Worm (Caenorhabditis elegans) whole organism, early embryonic: ENCODE data around the gene fbxc-36.

Experiments used
- ama-1 ChIP-seq: fragments of 150-350 bp; optimal IDR thresholded peaks from 2 replicates; lab custom pipeline; 2014
- hnd-1 ChIP-seq: sonication (generic microtip); optimal IDR thresholded peaks from 2 replicates; lab custom pipeline; 2016; ENCODE audit warnings: missing genetic modification characterization, missing compliant biosample characterization
- tbx-11 ChIP-seq: fragments of 200-800 bp; sonication (Bioruptor generic); IDR thresholded peaks from 2 replicates; pipeline ENCODE4 v1.3.6; 2022; ENCODE audit warnings: missing genetic modification characterization, missing compliant biosample characterization

DNA sequence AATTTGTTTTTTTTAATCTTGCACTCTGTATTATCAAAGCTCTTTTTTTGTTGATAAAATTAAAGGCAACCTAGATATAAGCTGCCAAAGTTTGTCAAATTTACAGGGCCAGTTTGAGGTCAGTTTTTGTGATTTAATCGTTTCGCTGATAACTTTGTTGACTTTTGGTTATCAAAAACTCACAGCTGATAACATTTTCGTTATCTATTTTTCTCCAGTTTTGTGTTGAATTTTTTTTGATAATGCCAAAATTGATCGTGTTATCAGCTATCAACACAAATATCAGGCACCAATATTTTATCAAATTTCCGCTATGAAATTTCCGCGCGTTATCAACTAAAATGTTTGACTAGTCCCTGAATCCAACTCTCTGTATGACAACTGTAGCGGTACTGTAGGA lies 25.6 kb upstream of the fbxc-36 start:
- TF ChIP-seq ama-1 (lab: Kevin White, UChicago) = no peak
- no peak for TF ChIP-seq tbx-11 (GFP tag; lab: Robert Waterston, UW)
- no peak for TF ChIP-seq hnd-1
